Worm (Caenorhabditis elegans) whole organism, L4 larva: Measurements from ENCODE around the gene C40A11.6.
"Not testable (repeated sequence)": the region's sequence is repeated elsewhere in the genome, so short reads cannot be mapped to it uniquely, and the experiment has no call there.

Experiments used
- Y75B8A.6 ChIP-seq: fragments of 200-800 bp; sonication (Bioruptor generic); IDR thresholded peaks from 2 replicates; pipeline ENCODE4 v1.3.6; 2022; ENCODE audit warnings: missing genetic modification reagents, missing genetic modification characterization, missing compliant biosample characterization
- ZK546.5 ChIP-seq, 2 experiments: sonication (generic microtip); optimal IDR thresholded peaks; 2 replicates each; lab custom pipeline; 2017; ENCODE audit warnings: missing biosample characterization in 2 of 2, missing genetic modification characterization in 2 of 2
- aha-1 ChIP-seq: fragments of 150-350 bp; peaks from one replicate; lab custom pipeline; 2014; ENCODE audit warnings: missing biosample characterization, missing genetic modification characterization
- aly-2 ChIP-seq: sonication (generic microtip); optimal IDR thresholded peaks from 2 replicates; lab custom pipeline; 2018; ENCODE audit warnings: missing biosample characterization, missing genetic modification characterization
- ama-1 ChIP-seq: fragments of 150-350 bp; optimal IDR thresholded peaks from 2 replicates; lab custom pipeline; 2014; ENCODE audit warnings: inconsistent platforms, mixed read lengths
- arid-1 ChIP-seq: fragments of 200-800 bp; sonication (Bioruptor generic); conservative IDR thresholded peaks from 2 replicates; pipeline ENCODE4 v1.3.6; 2022; ENCODE audit warnings: missing genetic modification reagents, missing genetic modification characterization, missing compliant biosample characterization
- ceh-62 ChIP-seq: sonication (generic microtip); optimal IDR thresholded peaks from 2 replicates; lab custom pipeline; 2017; ENCODE audit warnings: missing biosample characterization, missing genetic modification characterization
- ceh-82 ChIP-seq: sonication (generic microtip); optimal IDR thresholded peaks from 2 replicates; lab custom pipeline; 2017; ENCODE audit warnings: missing biosample characterization, missing genetic modification characterization
- cey-2 ChIP-seq: sonication (generic microtip); optimal IDR thresholded peaks from 3 replicates; lab custom pipeline; 2017; ENCODE audit warnings: missing genetic modification characterization, mild to moderate bottlenecking, missing compliant biosample characterization, antibody characterized with exemption, borderline replicate concordance; ENCODE audit not compliant: insufficient read depth
- dmd-9 ChIP-seq: fragments of 200-800 bp; sonication (Bioruptor generic); IDR thresholded peaks from 2 replicates; pipeline ENCODE4 v1.3.6; 2022; ENCODE audit warnings: missing genetic modification reagents, missing genetic modification characterization, missing compliant biosample characterization
- fkh-10 ChIP-seq: fragments of 150-350 bp; optimal IDR thresholded peaks from 2 replicates; lab custom pipeline; 2014; ENCODE audit warnings: missing biosample characterization, missing genetic modification reagents, missing genetic modification characterization
- lin-29 ChIP-seq: fragments of 200-800 bp; sonication (Bioruptor generic); IDR thresholded peaks from 2 replicates; pipeline ENCODE4 v1.3.6; 2022; ENCODE audit warnings: missing genetic modification reagents, missing genetic modification characterization, missing compliant biosample characterization
- madf-5 ChIP-seq, 2 experiments: fragments of 200-800 bp; sonication (Bioruptor generic); IDR thresholded peaks; 2 replicates each; pipeline ENCODE4 v1.3.6; 2022; ENCODE audit warnings: missing compliant biosample characterization in 2 of 2, missing genetic modification characterization in 2 of 2
- mdl-1 ChIP-seq, 2 experiments: fragments of 150-350 bp in 1 of 2; sonication (generic microtip) in 1 of 2; optimal IDR thresholded peaks; 2 replicates each; lab custom pipeline; 2014 to 2017; ENCODE audit warnings: missing biosample characterization in 2 of 2, missing genetic modification characterization in 2 of 2
- mxl-2 ChIP-seq: fragments of 200-800 bp; sonication (Bioruptor generic); conservative IDR thresholded peaks from 2 replicates; pipeline ENCODE4 v1.3.6; 2022; ENCODE audit warnings: missing genetic modification reagents, missing genetic modification characterization, missing compliant biosample characterization
- nhr-28 ChIP-seq: fragments of 150-350 bp; optimal IDR thresholded peaks from 2 replicates; lab custom pipeline; 2014; ENCODE audit warnings: missing biosample characterization, missing genetic modification characterization
- nhr-76 ChIP-seq: fragments of 150-350 bp; optimal IDR thresholded peaks from 2 replicates; lab custom pipeline; 2014; ENCODE audit warnings: missing biosample characterization, missing genetic modification characterization
- php-3 ChIP-seq: fragments of 200-800 bp; sonication (Bioruptor generic); IDR thresholded peaks from 2 replicates; pipeline ENCODE4 v1.3.6; 2022; ENCODE audit warnings: missing genetic modification reagents, missing genetic modification characterization, missing compliant biosample characterization
- pqm-1 ChIP-seq: sonication (generic microtip); optimal IDR thresholded peaks from 2 replicates; lab custom pipeline; 2017; ENCODE audit warnings: missing biosample characterization, missing genetic modification characterization
- saeg-2 ChIP-seq: fragments of 200-800 bp; sonication (Bioruptor generic); IDR thresholded peaks from 2 replicates; pipeline ENCODE4 v1.3.6; 2022; ENCODE audit warnings: missing genetic modification reagents, missing genetic modification characterization, missing compliant biosample characterization
- set-16 ChIP-seq: fragments of 200-800 bp; sonication (Bioruptor generic); IDR thresholded peaks from 2 replicates; pipeline ENCODE4 v1.3.6; 2022; ENCODE audit warnings: missing genetic modification reagents, missing genetic modification characterization, missing compliant biosample characterization
- skn-1 ChIP-seq: fragments of 150-350 bp; optimal IDR thresholded peaks from 2 replicates; lab custom pipeline; 2014; ENCODE audit warnings: missing biosample characterization, missing genetic modification characterization
- spr-3 ChIP-seq: fragments of 200-800 bp; sonication (Bioruptor generic); optimal IDR thresholded peaks from 2 replicates; lab custom pipeline; 2018; ENCODE audit warnings: mild to moderate bottlenecking, missing genetic modification characterization, missing compliant biosample characterization
- tra-1 ChIP-seq: fragments of 200-800 bp; sonication (Bioruptor generic); IDR thresholded peaks from 2 replicates; pipeline ENCODE4 v1.3.6; 2022; ENCODE audit warnings: missing genetic modification reagents, missing genetic modification characterization, missing compliant biosample characterization
- unc-130 ChIP-seq: sonication (generic microtip); optimal IDR thresholded peaks from 2 replicates; lab custom pipeline; 2016; ENCODE audit warnings: missing genetic modification reagents, missing genetic modification characterization, missing compliant biosample characterization
- unc-39 ChIP-seq: sonication (generic microtip); optimal IDR thresholded peaks from 2 replicates; lab custom pipeline; 2017; ENCODE audit warnings: missing biosample characterization, missing genetic modification characterization
- unc-62 ChIP-seq, 3 experiments: fragments of 150-350 bp in 1 of 3; sonication (generic microtip); optimal IDR thresholded peaks in 2 of 3; peaks in 1 of 3; 1 replicate in 1 of 3; 2 replicates in 2 of 3; lab custom pipeline; 2014 to 2017; ENCODE audit warnings: missing biosample characterization in 3 of 3, missing genetic modification characterization in 3 of 3, missing genetic modification reagents in 3 of 3, missing genotype in 1 of 3
- zag-1 ChIP-seq: fragments of 150-350 bp; optimal IDR thresholded peaks from 2 replicates; lab custom pipeline; 2014; ENCODE audit warnings: missing biosample characterization, missing genetic modification characterization
- ztf-11 ChIP-seq: fragments of 150-350 bp; optimal IDR thresholded peaks from 2 replicates; lab custom pipeline; 2014; ENCODE audit warnings: missing biosample characterization, missing genetic modification characterization

Gene C40A11.6

ce11 chrII:2170085-2170484 is 24.6 kb upstream of the C40A11.6 start, which contains the start of gene C33C12.12:
TSS of gene C33C12.12 (minus strand) at chrII:2170185.
- TF ChIP-seq unc-39 (tag; lab: Kevin White, UChicago) (no peak), Y75B8A.6 (no peak), skn-1 (tag; lab: Kevin White, UChicago) (no peak), mdl-1 (tag; optimal IDR thresholded peaks at IDR 0.05; lab: Kevin White, UChicago) (no peak), nhr-76 (tag; lab: Kevin White, UChicago) (no peak), madf-5 (GFP tag; IDR thresholded peaks at IDR 0.05; lab: Robert Waterston, UW) (no peak), ceh-82 (tag; lab: Kevin White, UChicago) (no peak), tra-1 (GFP tag; lab: Robert Waterston, UW) (no peak), dmd-9 (GFP tag; lab: Robert Waterston, UW) (no peak), nhr-28 (tag; lab: Kevin White, UChicago) (no peak)
- TF ChIP-seq, all 104 proteins: peak for 0

- TF ChIP-seq cey-2 (tag; lab: Kevin White, UChicago): no peak
- no peak for TF ChIP-seq aly-2 (tag; lab: Kevin White, UChicago)
- TF ChIP-seq unc-62 (GFP tag; optimal IDR thresholded peaks at IDR 0.05 in 1 of 2; lab: Kevin White, UChicago): peak in 1 of 2 experiments; percentile 91
- TF ChIP-seq unc-62 (tag; optimal IDR thresholded peaks at IDR 0.05; lab: Kevin White, UChicago): no peak
These were observed 22.9 kb upstream of the C40A11.6 start, which contains the start of gene fbxb-38 for ce11 chrII:2168374-2168773. TSS of gene fbxb-38 (minus strand) at chrII:2168763.

ce11 chrII:2166376-2166775 is 20.9 kb upstream of the C40A11.6 start, which contains the start of gene C33C12.4:
TSS of gene C33C12.4 (minus strand) at chrII:2166476.
- TF ChIP-seq arid-1 (GFP tag; lab: Robert Waterston, UW) (no peak), ztf-11 (tag; lab: Kevin White, UChicago) (no peak), aly-2 (tag; lab: Kevin White, UChicago) (no peak), unc-130 (GFP tag; lab: Kevin White, UChicago) (no peak), spr-3 (GFP tag; lab: Kevin White, UChicago) (no peak), ZK546.5 (tag; optimal IDR thresholded peaks at IDR 0.05; lab: Kevin White, UChicago) (no peak)

- peak; percentile 87 for TF ChIP-seq set-16 (GFP tag; lab: Robert Waterston, UW)
These were observed 18.0 kb upstream of the C40A11.6 start, which contains the start of gene C33C12.11 for ce11 chrII:2163370-2163882. TSS of gene C33C12.11 (minus strand) at chrII:2163832.

ce11 chrII:2153708-2154107 is 8.2 kb upstream of the C40A11.6 start, which contains the start of gene math-18:
TSS of gene math-18 (plus strand) at chrII:2154008.
- not testable (repeated sequence) for TF ChIP-seq mxl-2 (GFP tag; lab: Robert Waterston, UW); unc-130 (GFP tag; lab: Kevin White, UChicago); lin-29 (GFP tag; lab: Robert Waterston, UW)
- TF ChIP-seq, all 104 proteins: peak for 0; not testable (repeated sequence) for 104

- TF ChIP-seq pqm-1 (tag; lab: Kevin White, UChicago) (peak; percentile 51), nhr-28 (tag; lab: Kevin White, UChicago) (peak; percentile 14), fkh-10 (no peak)
These were observed 7.0 kb upstream of the C40A11.6 start for ce11 chrII:2152455-2152854.

- no peak for TF ChIP-seq Y75B8A.6
- no peak for TF ChIP-seq unc-62 (GFP tag; optimal IDR thresholded peaks at IDR 0.05 in 1 of 2; lab: Kevin White, UChicago)
- TF ChIP-seq unc-62 (tag; optimal IDR thresholded peaks at IDR 0.05; lab: Kevin White, UChicago): no peak
- no peak for TF ChIP-seq ama-1
- TF ChIP-seq saeg-2 (GFP tag; lab: Robert Waterston, UW): no peak
- TF ChIP-seq php-3 (GFP tag; lab: Robert Waterston, UW): no peak
- peak; percentile 42 for TF ChIP-seq aha-1
- no peak for TF ChIP-seq ZK546.5 (tag; optimal IDR thresholded peaks at IDR 0.05; lab: Kevin White, UChicago)
- no peak for TF ChIP-seq zag-1 (tag; lab: Kevin White, UChicago)
- no peak for TF ChIP-seq ceh-62 (tag; lab: Kevin White, UChicago)
- TF ChIP-seq, all 104 proteins: peak for 1
These were observed 5.1 kb upstream of the C40A11.6 start, which contains the start of the genes C40A11.7 and C40A11.8 for ce11 chrII:2150485-2150985. TSS of gene C40A11.7 (minus strand) at chrII:2150585. TSS of gene C40A11.8 (minus strand) at chrII:2150935.
